Fruit fly (Drosophila melanogaster): Measurements from ENCODE around the gene Alp12.
A peak's percentile ranks its signal among the peaks of the same experiment; 100 is the strongest.

Alp12 gene

dm6 chr2L:19453381-19453780, 29.5 kb downstream of the Alp12 start, which contains the start of gene Top2 (continued):
- peak; percentile 43 for TF ChIP-seq Ssrp (tag; optimal IDR thresholded peaks at IDR 0.05)
- TF ChIP-seq CG16863 (GFP tag; optimal IDR thresholded peaks at IDR 0.05): no peak
- TF ChIP-seq Sox100B (GFP tag; optimal IDR thresholded peaks at IDR 0.05): no peak
- TF ChIP-seq Dll (GFP tag; IDR thresholded peaks at IDR 0.05; ENCODE audit: partially characterized antibody): peak; percentile 80
- TF ChIP-seq scrt (GFP tag; optimal IDR thresholded peaks at IDR 0.05): peak; percentile 65
- peak; percentile 58 for TF ChIP-seq CG13894 (tag; optimal IDR thresholded peaks at IDR 0.05)
- peak; percentile 41 for TF ChIP-seq CG4282 (GFP tag; optimal IDR thresholded peaks at IDR 0.05)
- TF ChIP-seq ftz-f1 (GFP tag; optimal IDR thresholded peaks at IDR 0.05): peak; percentile 65
- TF ChIP-seq gfzf (GFP tag; optimal IDR thresholded peaks at IDR 0.05): peak; percentile 61
- TF ChIP-seq Nf-YB (GFP tag; optimal IDR thresholded peaks at IDR 0.05): peak; percentile 2
- no peak for TF ChIP-seq tap (tag; optimal IDR thresholded peaks at IDR 0.05)
- peak; percentile 52 for TF ChIP-seq vfl (GFP tag; optimal IDR thresholded peaks at IDR 0.05)
- TF ChIP-seq Fer2 (tag; optimal IDR thresholded peaks at IDR 0.05): no peak
- TF ChIP-seq CG34224 (GFP tag; IDR thresholded peaks at IDR 0.05; ENCODE audit: partially characterized antibody): peak; percentile 63
- peak; percentile 61 for TF ChIP-seq gro (GFP tag; optimal IDR thresholded peaks at IDR 0.05)
- TF ChIP-seq sisA (GFP tag; IDR thresholded peaks at IDR 0.05): no peak
- TF ChIP-seq Awh (GFP tag; IDR thresholded peaks at IDR 0.05): no peak
- peak; percentile 62 for TF ChIP-seq CG13624 (GFP tag; optimal IDR thresholded peaks at IDR 0.05)
- peak; percentile 14 for TF ChIP-seq CG7839 (tag; optimal IDR thresholded peaks at IDR 0.05)
- peak; percentile 15 for TF ChIP-seq fu2 (GFP tag; optimal IDR thresholded peaks at IDR 0.05)
- peak; percentile 42 for TF ChIP-seq Side (GFP tag; optimal IDR thresholded peaks at IDR 0.05)
- no peak for TF ChIP-seq CG18262 (tag; optimal IDR thresholded peaks at IDR 0.05)
- peak; percentile 83 for TF ChIP-seq unc-4 (GFP tag; IDR thresholded peaks at IDR 0.05; ENCODE audit: partially characterized antibody)
- TF ChIP-seq BEAF-32 (GFP tag; optimal IDR thresholded peaks at IDR 0.05): peak; percentile 92
- TF ChIP-seq CG8089 (GFP tag; optimal IDR thresholded peaks at IDR 0.05): peak; percentile 5
- peak; percentile 66 for TF ChIP-seq CG9797 (GFP tag; optimal IDR thresholded peaks at IDR 0.05)
- peak; percentile 90 for TF ChIP-seq CG10267 (tag; optimal IDR thresholded peaks at IDR 0.05)
- no peak for TF ChIP-seq gt (GFP tag; IDR thresholded peaks at IDR 0.05)
- TF ChIP-seq nmo (GFP tag; optimal IDR thresholded peaks at IDR 0.05): peak; percentile 70
- no peak for TF ChIP-seq al (GFP tag; IDR thresholded peaks at IDR 0.05)
- peak; percentile 91 for TF ChIP-seq Bgb (GFP tag; IDR thresholded peaks at IDR 0.05; ENCODE audit: partially characterized antibody)
- TF ChIP-seq Pdp1 (GFP tag; optimal IDR thresholded peaks at IDR 0.05): peak; percentile 6 to 86
- peak; percentile 63 for TF ChIP-seq CG2129 (GFP tag; IDR thresholded peaks at IDR 0.05; ENCODE audit: partially characterized antibody)
- TF ChIP-seq CG18476 (GFP tag; optimal IDR thresholded peaks at IDR 0.05): no peak
- peak; percentile 24 for TF ChIP-seq CG9727 (GFP tag; optimal IDR thresholded peaks at IDR 0.05)
- no peak for TF ChIP-seq bsh (GFP tag; optimal IDR thresholded peaks at IDR 0.05)
- TF ChIP-seq CG17912 (GFP tag; optimal IDR thresholded peaks at IDR 0.05): peak; percentile 16
- TF ChIP-seq knrl (GFP tag; IDR thresholded peaks at IDR 0.05; ENCODE audit: partially characterized antibody): peak; percentile 86
- TF ChIP-seq CG12236 (GFP tag; optimal IDR thresholded peaks at IDR 0.05): no peak
- peak; percentile 57 for TF ChIP-seq CG9876 (GFP tag; optimal IDR thresholded peaks at IDR 0.05)
- TF ChIP-seq CG7987 (GFP tag; optimal IDR thresholded peaks at IDR 0.05): peak; percentile 72
- no peak; the same call in 3 of the 4 replicates for TF ChIP-seq Gug (GFP tag; IDR thresholded peaks at IDR 0.05)
- TF ChIP-seq Mad (GFP tag; optimal IDR thresholded peaks at IDR 0.05): peak; percentile 58
- TF ChIP-seq seq (GFP tag; IDR thresholded peaks at IDR 0.05): no peak
- peak; percentile 9; the same call in 1 of the 2 replicates for TF ChIP-seq vvl (GFP tag; IDR thresholded peaks at IDR 0.05)
- peak; percentile 5 for TF ChIP-seq CG9437 (GFP tag; optimal IDR thresholded peaks at IDR 0.05)
- peak; percentile 44 for TF ChIP-seq sna (GFP tag; IDR thresholded peaks at IDR 0.05; ENCODE audit: partially characterized antibody)
- no peak for TF ChIP-seq CG7372 (GFP tag; IDR thresholded peaks at IDR 0.05)
- TF ChIP-seq chif (GFP tag; optimal IDR thresholded peaks at IDR 0.05): peak; percentile 26 to 50
- peak; percentile 21 for TF ChIP-seq CG7786 (GFP tag; optimal IDR thresholded peaks at IDR 0.05)

Data from whole organism, embryonic.